Fruit fly (Drosophila melanogaster) Kc167 (cell line): ENCODE data around the gene lqfR.

ENCODE experiments used
- psq ChIP-seq: fragments of >200 bp; optimal IDR thresholded peaks from 2 replicates; lab custom pipeline; 2017; ENCODE audit warnings: missing external identifiers
- ttk ChIP-seq: sonication (Bioruptor generic); optimal IDR thresholded peaks from 2 replicates; lab custom pipeline; 2017; ENCODE audit warnings: missing external identifiers

DNA sequence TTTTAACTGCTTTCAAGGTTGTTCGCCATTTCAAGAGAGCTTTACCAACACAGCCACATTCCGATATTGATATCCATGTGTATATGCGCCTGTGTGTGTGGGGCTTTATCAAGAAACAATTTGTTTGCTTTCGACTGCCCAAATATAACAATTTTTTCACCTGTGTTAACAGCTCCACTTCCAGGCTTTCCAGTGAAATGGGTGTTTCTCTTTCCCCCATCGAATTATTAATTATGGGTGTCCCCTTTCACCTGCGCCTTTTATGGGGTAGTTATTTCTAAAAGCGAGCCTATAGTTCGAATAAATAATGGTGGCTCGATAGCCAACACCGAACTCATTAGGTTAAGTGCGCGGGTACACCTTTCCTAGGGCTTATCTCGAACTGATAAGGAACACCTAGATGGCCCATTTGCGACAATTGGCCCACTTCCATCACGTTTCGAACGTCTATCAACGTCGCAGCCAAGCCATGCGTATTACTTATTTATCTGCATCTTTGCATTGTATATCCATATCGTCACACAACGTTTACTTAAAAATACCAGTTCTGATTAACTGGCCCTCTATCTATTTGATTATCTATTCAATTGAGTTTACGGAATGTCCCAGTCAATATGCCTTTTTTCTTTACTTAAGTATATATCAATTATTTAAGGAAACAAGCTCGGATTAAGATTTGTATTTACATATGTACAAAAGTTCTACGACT, 932 bp downstream of the lqfR start:
- TF ChIP-seq ttk (lab: Kevin White, UChicago) = no peak
- TF ChIP-seq psq = no peak
